Fruit fly (Drosophila melanogaster) whole organism, embryonic: ENCODE data around the gene CG15160.

ENCODE experiments used
- B-H2 ChIP-seq: fragments of 200-800 bp; sonication (Bioruptor generic); optimal IDR thresholded peaks from 2 replicates; lab custom pipeline; 2018; ENCODE audit warnings: missing biosample characterization, mild to moderate bottlenecking, missing genetic modification characterization
- Bdp1 ChIP-seq: fragments of 200-800 bp; sonication (Bioruptor generic); optimal IDR thresholded peaks from 3 replicates; lab custom pipeline; 2016; ENCODE audit warnings: missing biosample characterization, missing genetic modification characterization
- CG1024 ChIP-seq: fragments of 200-800 bp; sonication (Bioruptor generic); IDR thresholded peaks from 2 replicates; pipeline ENCODE4 v1.3.6; 2022; ENCODE audit warnings: missing biosample characterization, missing genetic modification characterization
- CG12391 ChIP-seq: fragments of 200-800 bp; sonication (Bioruptor generic); optimal IDR thresholded peaks from 3 replicates; lab custom pipeline; 2018; ENCODE audit warnings: missing biosample characterization, mild to moderate bottlenecking, missing genetic modification characterization, moderate library complexity
- CG12659 ChIP-seq: fragments of 200-800 bp; sonication (Bioruptor generic); optimal IDR thresholded peaks from 3 replicates; lab custom pipeline; 2017; ENCODE audit warnings: mild to moderate bottlenecking, missing biosample characterization, missing genetic modification reagents, missing genetic modification characterization
- CG13287 ChIP-seq: fragments of 200-800 bp; sonication (Bioruptor generic); IDR thresholded peaks from 2 replicates; pipeline ENCODE4 v1.3.6; 2022; ENCODE audit warnings: missing biosample characterization, missing genetic modification characterization; ENCODE audit not compliant: partially characterized antibody
- CG14710 ChIP-seq: fragments of 200-800 bp; sonication (Bioruptor generic); optimal IDR thresholded peaks from 3 replicates; lab custom pipeline; 2019; ENCODE audit warnings: missing biosample characterization, mild to moderate bottlenecking, missing genetic modification characterization, moderate library complexity
- CG16863 ChIP-seq: fragments of 200-800 bp; sonication (Bioruptor generic); optimal IDR thresholded peaks from 3 replicates; lab custom pipeline; 2016; ENCODE audit warnings: missing biosample characterization, missing genetic modification characterization
- CG17385 ChIP-seq: fragments of 200-800 bp; sonication (Bioruptor generic); optimal IDR thresholded peaks from 3 replicates; lab custom pipeline; 2018; ENCODE audit warnings: missing biosample characterization, mild to moderate bottlenecking, missing genetic modification characterization
- CG17568 ChIP-seq: fragments of 200-800 bp; sonication (Bioruptor generic); optimal IDR thresholded peaks from 2 replicates; lab custom pipeline; 2018; ENCODE audit warnings: missing biosample characterization, mild to moderate bottlenecking, missing genetic modification characterization, moderate library complexity
- CG18619 ChIP-seq: fragments of 200-800 bp; sonication (Bioruptor generic); optimal IDR thresholded peaks from 3 replicates; lab custom pipeline; 2017; ENCODE audit warnings: missing biosample characterization, mild to moderate bottlenecking, missing genetic modification characterization
- CG2120 ChIP-seq: fragments of 200-800 bp; sonication (Bioruptor generic); optimal IDR thresholded peaks from 3 replicates; lab custom pipeline; 2016; ENCODE audit warnings: missing biosample characterization, missing genetic modification characterization
- CG4617 ChIP-seq: fragments of 200-800 bp; sonication (Bioruptor generic); optimal IDR thresholded peaks from 3 replicates; lab custom pipeline; 2016; ENCODE audit warnings: missing biosample characterization, missing genetic modification characterization, borderline replicate concordance
- CG7372 ChIP-seq: fragments of 200-800 bp; sonication (Bioruptor generic); IDR thresholded peaks from 2 replicates; pipeline ENCODE4 v1.3.6; 2022; ENCODE audit warnings: missing biosample characterization, missing genetic modification characterization
- CG9437 ChIP-seq: fragments of 200-800 bp; sonication (Bioruptor generic); optimal IDR thresholded peaks from 2 replicates; lab custom pipeline; 2018; ENCODE audit warnings: missing biosample characterization, mild to moderate bottlenecking, missing genetic modification characterization
- CG9797 ChIP-seq: fragments of 200-800 bp; sonication (Bioruptor generic); optimal IDR thresholded peaks from 3 replicates; lab custom pipeline; 2018; ENCODE audit warnings: missing biosample characterization, mild to moderate bottlenecking, missing genetic modification characterization
- Dll ChIP-seq: fragments of 200-800 bp; sonication (Bioruptor generic); IDR thresholded peaks from 4 replicates; pipeline ENCODE4 v1.3.6; 2022; ENCODE audit warnings: missing biosample characterization, missing genetic modification characterization; ENCODE audit not compliant: partially characterized antibody
- Dp ChIP-seq: fragments of 200-800 bp; sonication (Bioruptor generic); optimal IDR thresholded peaks from 2 replicates; lab custom pipeline; 2018; ENCODE audit warnings: missing biosample characterization, mild to moderate bottlenecking, missing genetic modification characterization, moderate library complexity
- E2f1 ChIP-seq: fragments of 200-800 bp; sonication (Bioruptor generic); IDR thresholded peaks from 2 replicates; pipeline ENCODE4 v1.3.6; 2022; ENCODE audit warnings: missing biosample characterization, missing genetic modification characterization
- Eip74EF ChIP-seq, 2 experiments: fragments of 200-800 bp in 1 of 2; fragments of >200 bp in 1 of 2; sonication (Bioruptor generic) in 1 of 2; optimal IDR thresholded peaks; 2 replicates each; lab custom pipeline; 2017 to 2019; ENCODE audit warnings: missing biosample characterization in 2 of 2, missing genetic modification characterization in 2 of 2, mild to moderate bottlenecking in 1 of 2, moderate library complexity in 1 of 2
- Gug ChIP-seq: fragments of 200-800 bp; sonication (Bioruptor generic); IDR thresholded peaks from 4 replicates; pipeline ENCODE4 v1.3.6; 2022; ENCODE audit warnings: missing biosample characterization, missing genetic modification characterization
- Kr ChIP-seq: fragments of 200-800 bp; sonication (Bioruptor generic); optimal IDR thresholded peaks from 2 replicates; lab custom pipeline; 2017; ENCODE audit warnings: missing biosample characterization, mild to moderate bottlenecking, missing genetic modification characterization
- MESR4 ChIP-seq: fragments of 200-800 bp; sonication (Bioruptor generic); optimal IDR thresholded peaks from 2 replicates; lab custom pipeline; 2018; ENCODE audit warnings: missing biosample characterization, mild to moderate bottlenecking, missing genetic modification characterization, moderate library complexity
- Max ChIP-seq: fragments of 200-800 bp; sonication (Bioruptor generic); optimal IDR thresholded peaks from 2 replicates; lab custom pipeline; 2016; ENCODE audit warnings: missing biosample characterization, mild to moderate bottlenecking, missing genetic modification characterization
- Opbp ChIP-seq: fragments of 200-800 bp; sonication (Bioruptor generic); IDR thresholded peaks from 3 replicates; pipeline ENCODE4 v1.3.6; 2022; ENCODE audit warnings: missing biosample characterization, missing genetic modification characterization; ENCODE audit not compliant: partially characterized antibody
- PHDP ChIP-seq: fragments of 200-800 bp; sonication (Bioruptor generic); optimal IDR thresholded peaks from 3 replicates; lab custom pipeline; 2018; ENCODE audit warnings: missing biosample characterization, mild to moderate bottlenecking, missing genetic modification characterization, moderate library complexity
- Vsx1 ChIP-seq: fragments of 200-800 bp; sonication (Bioruptor generic); optimal IDR thresholded peaks from 2 replicates; lab custom pipeline; 2017; ENCODE audit warnings: missing biosample characterization, mild to moderate bottlenecking, missing genetic modification characterization, missing genetic modification reagents
- ab ChIP-seq: fragments of 200-800 bp; sonication (Bioruptor generic); optimal IDR thresholded peaks from 2 replicates; lab custom pipeline; 2016; ENCODE audit warnings: missing biosample characterization, missing genetic modification characterization
- az2 ChIP-seq: fragments of 200-800 bp; sonication (Bioruptor generic); optimal IDR thresholded peaks from 3 replicates; lab custom pipeline; 2016; ENCODE audit warnings: missing biosample characterization, missing genetic modification characterization
- dan ChIP-seq: fragments of 200-800 bp; sonication (Bioruptor generic); IDR thresholded peaks from 2 replicates; pipeline ENCODE4 v1.3.6; 2022; ENCODE audit warnings: missing biosample characterization, missing genetic modification characterization
- exex ChIP-seq: fragments of 200-800 bp; sonication (Bioruptor generic); optimal IDR thresholded peaks from 4 replicates; lab custom pipeline; 2018; ENCODE audit warnings: missing biosample characterization, mild to moderate bottlenecking, missing genetic modification characterization, moderate library complexity
- gem ChIP-seq: fragments of 200-800 bp; sonication (Bioruptor generic); optimal IDR thresholded peaks from 2 replicates; lab custom pipeline; 2019; ENCODE audit warnings: missing biosample characterization, mild to moderate bottlenecking, missing genetic modification characterization, moderate library complexity
- hkb ChIP-seq, 2 experiments: fragments of 200-800 bp in 1 of 2; fragments of >200 bp in 1 of 2; sonication (Bioruptor generic) in 1 of 2; IDR thresholded peaks in 1 of 2; optimal IDR thresholded peaks in 1 of 2; 2 replicates each; pipeline versions ENCODE4 v1.3.6 to Lab custom; 2017 to 2022; ENCODE audit warnings: missing biosample characterization in 1 of 2, missing genetic modification characterization in 1 of 2
- jigr1 ChIP-seq: fragments of 200-800 bp; sonication (Bioruptor generic); IDR thresholded peaks from 3 replicates; pipeline ENCODE4 v1.3.6; 2022; ENCODE audit warnings: missing biosample characterization, missing genetic modification characterization
- kni ChIP-seq: fragments of 200-800 bp; sonication (Bioruptor generic); optimal IDR thresholded peaks from 3 replicates; lab custom pipeline; 2017; ENCODE audit warnings: mild to moderate bottlenecking, missing biosample characterization, missing genetic modification reagents, missing genetic modification characterization
- row ChIP-seq: fragments of 200-800 bp; sonication (Bioruptor generic); IDR thresholded peaks from 3 replicates; pipeline ENCODE4 v1.3.6; 2022; ENCODE audit warnings: missing biosample characterization, missing genetic modification characterization
- salm ChIP-seq: fragments of 200-800 bp; sonication (Bioruptor generic); optimal IDR thresholded peaks from 2 replicates; lab custom pipeline; 2018; ENCODE audit warnings: missing biosample characterization, mild to moderate bottlenecking, missing genetic modification characterization
- scrt ChIP-seq: fragments of 200-800 bp; sonication (Bioruptor generic); optimal IDR thresholded peaks from 2 replicates; lab custom pipeline; 2018; ENCODE audit warnings: missing biosample characterization, mild to moderate bottlenecking, missing genetic modification characterization, moderate library complexity
- sna ChIP-seq: fragments of 200-800 bp; sonication (Bioruptor generic); IDR thresholded peaks from 2 replicates; pipeline ENCODE4 v1.3.6; 2022; ENCODE audit warnings: missing biosample characterization, missing genetic modification characterization; ENCODE audit not compliant: partially characterized antibody
- stc ChIP-seq: fragments of 200-800 bp; sonication (Bioruptor generic); IDR thresholded peaks from 2 replicates; pipeline ENCODE4 v1.3.6; 2022; ENCODE audit warnings: missing biosample characterization, missing genetic modification characterization
- sug ChIP-seq: fragments of 200-800 bp; optimal IDR thresholded peaks from 2 replicates; lab custom pipeline; 2019; ENCODE audit warnings: missing biosample characterization, mild to moderate bottlenecking, missing genetic modification characterization, moderate library complexity
- tap ChIP-seq: fragments of 200-800 bp; optimal IDR thresholded peaks from 3 replicates; lab custom pipeline; 2019; ENCODE audit warnings: missing biosample characterization, mild to moderate bottlenecking, missing genetic modification characterization, moderate library complexity
- wdn ChIP-seq: fragments of 200-800 bp; sonication (Bioruptor generic); IDR thresholded peaks from 2 replicates; pipeline ENCODE4 v1.3.6; 2022; ENCODE audit warnings: missing biosample characterization, missing genetic modification characterization
- yki ChIP-seq: fragments of >200 bp; optimal IDR thresholded peaks from 3 replicates; lab custom pipeline; 2018

Gene CG15160

dm6 chr2L:18584617-18585016 lies 6.1 kb upstream of the CG15160 start (continued):
- TF ChIP-seq jigr1 (GFP tag; lab: Robert Waterston, UW) (no peak), exex (tag; lab: Kevin White, UChicago) (no peak), Opbp (no peak), CG16863 (GFP tag; lab: Kevin White, UChicago) (no peak), scrt (GFP tag; lab: Kevin White, UChicago) (no peak), CG9797 (GFP tag; lab: Kevin White, UChicago) (no peak), CG12391 (tag; lab: Kevin White, UChicago) (peak; percentile 10), yki (lab: Kevin White, UChicago) (no peak), CG2120 (GFP tag; lab: Kevin White, UChicago) (peak; percentile 64), Kr (GFP tag; lab: Kevin White, UChicago) (no peak), Gug (GFP tag; lab: Robert Waterston, UW) (peak; percentile 20; the same call in 1 of the 4 replicates), gem (tag; lab: Kevin White, UChicago) (peak; percentile 45), CG7372 (GFP tag; lab: Robert Waterston, UW) (no peak), CG1024 (GFP tag; lab: Robert Waterston, UW) (no peak), Eip74EF (GFP tag; optimal IDR thresholded peaks at IDR 0.05; lab: Kevin White, UChicago) (no peak), CG12659 (GFP tag; lab: Kevin White, UChicago) (no peak), az2 (GFP tag; lab: Kevin White, UChicago) (no peak), sna (GFP tag; lab: Robert Waterston, UW) (no peak), Max (GFP tag; lab: Kevin White, UChicago) (no peak), sug (tag; lab: Kevin White, UChicago) (no peak), CG9437 (GFP tag; lab: Kevin White, UChicago) (no peak), CG17568 (GFP tag; lab: Kevin White, UChicago) (no peak), Bdp1 (GFP tag; lab: Kevin White, UChicago) (no peak), B-H2 (GFP tag; lab: Kevin White, UChicago) (no peak), Dp (GFP tag; lab: Kevin White, UChicago) (no peak)

- TF ChIP-seq dan (no peak), CG4617 (peak; percentile 45), Dll (peak; percentile 69; the same call in 1 of the 4 replicates), CG18619 (no peak), hkb (optimal IDR thresholded peaks at IDR 0.05; lab: Kevin White, UChicago) (no peak), hkb (GFP tag; IDR thresholded peaks at IDR 0.05; lab: Robert Waterston, UW) (peak; percentile 20; the same call in 1 of the 2 replicates), CG13287 (0 out of 2 replicates have a peak, but pooled peaks have one; percentile 3), stc (no peak), E2f1 (GFP tag; lab: Robert Waterston, UW) (0 out of 2 replicates have a peak, but pooled peaks have one; percentile 5), CG14710 (no peak), row (GFP tag; lab: Robert Waterston, UW) (no peak), Vsx1 (GFP tag; lab: Kevin White, UChicago) (no peak), PHDP (tag; lab: Kevin White, UChicago) (no peak), salm (no peak), MESR4 (GFP tag; lab: Kevin White, UChicago) (peak; percentile 89), ab (GFP tag; lab: Kevin White, UChicago) (no peak), kni (GFP tag; lab: Kevin White, UChicago) (no peak), CG17385 (GFP tag; lab: Kevin White, UChicago) (peak; percentile 86), wdn (GFP tag; lab: Robert Waterston, UW) (no peak), tap (no peak)
- TF ChIP-seq, all 482 proteins: peak for 7
Measured at dm6 chr2L:18590942-18591257, 209 bp downstream of the CG15160 start.
